Worm (Caenorhabditis elegans): ENCODE measurements around the gene C55A6.4.
A peak's percentile ranks its signal among the peaks of the same experiment; 100 is the strongest.
"Not testable (repeated sequence)": the region's sequence is repeated elsewhere in the genome, so short reads cannot be mapped to it uniquely, and the experiment has no call there.

The C55A6.4 gene

ce11 chrV:11475638-11476037 lies 42.1 kb downstream of the C55A6.4 start, which contains the start of gene T11F9.7:
T11F9.7 (plus strand) TSS chrV:11475938.
- not testable (repeated sequence) for TF ChIP-seq spr-3 (GFP tag; optimal IDR thresholded peaks at IDR 0.05); fos-1 (tag; optimal IDR thresholded peaks at IDR 0.05); ceh-62 (tag; optimal IDR thresholded peaks at IDR 0.05)

ce11 chrV:11474399-11474798 lies 43.3 kb downstream of the C55A6.4 start, which contains the start of gene nas-22:
nas-22 (plus strand) TSS chrV:11474699.
- TF ChIP-seq nhr-76 (tag; optimal IDR thresholded peaks at IDR 0.05) (no peak), hmg-1.1 (GFP tag; IDR thresholded peaks at IDR 0.05) (no peak), lir-3 (tag; optimal IDR thresholded peaks at IDR 0.05) (no peak), ztf-7 (tag; optimal IDR thresholded peaks at IDR 0.05) (no peak)

ce11 chrV:11472209-11472608 lies 45.5 kb downstream of the C55A6.4 start, which contains the start of the genes nas-20 and nas-21:
nas-20 (minus strand) TSS chrV:11472309.
nas-21 (plus strand) TSS chrV:11472564.
- no peak for TF ChIP-seq Y5F2A.4 (GFP tag; optimal IDR thresholded peaks at IDR 0.05)
- no peak for TF ChIP-seq dmd-8 (GFP tag; IDR thresholded peaks at IDR 0.05)
- no peak for TF ChIP-seq nhr-237 (tag; optimal IDR thresholded peaks at IDR 0.05)
- no peak for TF ChIP-seq egl-43 (GFP tag; IDR thresholded peaks at IDR 0.05)
- no peak for TF ChIP-seq nhr-76 (tag; optimal IDR thresholded peaks at IDR 0.05)
- no peak for TF ChIP-seq skn-1 (tag; optimal IDR thresholded peaks at IDR 0.05)
- TF ChIP-seq vab-7 (GFP tag; IDR thresholded peaks at IDR 0.05): no peak
- no peak for TF ChIP-seq jun-1 (tag; optimal IDR thresholded peaks at IDR 0.05)
- TF ChIP-seq hmg-1.1 (GFP tag; IDR thresholded peaks at IDR 0.05): no peak
- TF ChIP-seq nhr-10 (tag; optimal IDR thresholded peaks at IDR 0.05): no peak
- TF ChIP-seq ceh-82 (tag; optimal IDR thresholded peaks at IDR 0.05): no peak

- TF ChIP-seq nhr-111 (GFP tag; optimal IDR thresholded peaks at IDR 0.05) (no peak), dmd-8 (GFP tag; IDR thresholded peaks at IDR 0.05) (no peak), nhr-28 (tag; optimal IDR thresholded peaks at IDR 0.05) (peak; percentile 75), nhr-48 (tag; optimal IDR thresholded peaks at IDR 0.05) (peak; percentile 28), Y48G9A.11 (GFP tag; IDR thresholded peaks at IDR 0.05) (no peak), hlh-11 (tag; optimal IDR thresholded peaks at IDR 0.05) (peak; percentile 84), snpc-1.2 (GFP tag; IDR thresholded peaks at IDR 0.05) (no peak), pqm-1 (tag; optimal IDR thresholded peaks at IDR 0.05) (peak; percentile 86), nhr-76 (tag; optimal IDR thresholded peaks at IDR 0.05) (no peak), zfp-2 (tag; optimal IDR thresholded peaks at IDR 0.05) (no peak), unc-39 (tag; optimal IDR thresholded peaks at IDR 0.05) (no peak), mdl-1 (tag; optimal IDR thresholded peaks at IDR 0.05) (peak in 1 of 2 experiments; percentile 45), ceh-32 (tag; optimal IDR thresholded peaks at IDR 0.05; ENCODE audit: poor library complexity) (no peak), set-16 (GFP tag; IDR thresholded peaks at IDR 0.05) (no peak), nhr-42 (GFP tag; IDR thresholded peaks at IDR 0.05) (no peak), fkh-10 (GFP tag; optimal IDR thresholded peaks at IDR 0.05) (no peak), hlh-30 (tag; optimal IDR thresholded peaks at IDR 0.05; ENCODE audit: insufficient read depth) (no peak), nhr-102 (tag; optimal IDR thresholded peaks at IDR 0.05) (no peak), ama-1 (optimal IDR thresholded peaks at IDR 0.05) (no peak), php-3 (GFP tag; IDR thresholded peaks at IDR 0.05) (peak; percentile 98), mxl-3 (GFP tag; optimal IDR thresholded peaks at IDR 0.05) (peak; percentile 72), egl-43 (GFP tag; IDR thresholded peaks at IDR 0.05) (no peak), Y75B8A.6 (GFP tag; IDR thresholded peaks at IDR 0.05) (no peak), duxl-1 (tag; optimal IDR thresholded peaks at IDR 0.05; ENCODE audit: poor library complexity) (no peak), ceh-62 (tag; optimal IDR thresholded peaks at IDR 0.05) (no peak), dve-1 (tag; optimal IDR thresholded peaks at IDR 0.05; ENCODE audit: insufficient read depth) (peak; percentile 71), dmd-6 (GFP tag; IDR thresholded peaks at IDR 0.05) (peak; percentile 94), daf-16 (GFP tag; optimal IDR thresholded peaks at IDR 0.05) (no peak), daf-16 (tag; optimal IDR thresholded peaks at IDR 0.05) (peak; percentile 70), F37D6.2 (tag; optimal IDR thresholded peaks at IDR 0.05) (no peak), mdt-29 (GFP tag; IDR thresholded peaks at IDR 0.05) (no peak), lin-1 (GFP tag; IDR thresholded peaks at IDR 0.05) (no peak; the same call in 1 of the 2 replicates), F49E8.2 (tag; optimal IDR thresholded peaks at IDR 0.05; ENCODE audit: borderline replicate concordance) (no peak), rbr-2 (tag; optimal IDR thresholded peaks at IDR 0.05) (no peak)
Observed at ce11 chrV:11470210-11470713, 47.4 kb downstream of the C55A6.4 start, which contains the start of gene aat-6. aat-6 (minus strand) TSS chrV:11470663.

All from whole organism, L4 larva.